Worm (Caenorhabditis elegans) whole organism, late embryonic: ENCODE measurements around the gene vti-1.
A peak's percentile ranks its signal among the peaks of the same experiment; 100 is the strongest.

Source experiments
- F13H6.1 ChIP-seq: sonication (generic microtip); optimal IDR thresholded peaks from 2 replicates; lab custom pipeline; 2016; ENCODE audit warnings: missing genetic modification characterization, missing compliant biosample characterization
- K09A11.1 ChIP-seq: sonication (generic microtip); optimal IDR thresholded peaks from 2 replicates; lab custom pipeline; 2017; ENCODE audit warnings: antibody characterized with exemption, mild to moderate bottlenecking, missing genetic modification characterization, missing compliant biosample characterization; ENCODE audit not compliant: insufficient read depth
- Y22D7AL.16 ChIP-seq: sonication (generic microtip); optimal IDR thresholded peaks from 2 replicates; lab custom pipeline; 2016; ENCODE audit warnings: missing genetic modification characterization, missing compliant biosample characterization
- ceh-18 ChIP-seq: sonication (generic microtip); optimal IDR thresholded peaks from 2 replicates; lab custom pipeline; 2016; ENCODE audit warnings: missing genetic modification characterization, missing compliant biosample characterization
- ceh-30 ChIP-seq: fragments of 150-350 bp; optimal IDR thresholded peaks from 2 replicates; lab custom pipeline; 2014; ENCODE audit warnings: missing biosample characterization, missing genetic modification characterization
- ceh-31 ChIP-seq: sonication (generic microtip); optimal IDR thresholded peaks from 2 replicates; lab custom pipeline; 2016; ENCODE audit warnings: missing genetic modification characterization, missing compliant biosample characterization
- ceh-34 ChIP-seq: sonication (generic microtip); optimal IDR thresholded peaks from 2 replicates; lab custom pipeline; 2016; ENCODE audit warnings: mild to moderate bottlenecking, missing genetic modification characterization, missing compliant biosample characterization
- ceh-45 ChIP-seq: fragments of 200-800 bp; sonication (Bioruptor generic); IDR thresholded peaks from 2 replicates; pipeline ENCODE4 v1.3.6; 2022; ENCODE audit warnings: missing genetic modification reagents, missing genetic modification characterization, missing compliant biosample characterization
- ceh-6 ChIP-seq: fragments of 200-800 bp; sonication (Bioruptor generic); optimal IDR thresholded peaks from 2 replicates; lab custom pipeline; 2018; ENCODE audit warnings: mild to moderate bottlenecking, missing genetic modification characterization, missing compliant biosample characterization
- che-1 ChIP-seq: sonication (generic microtip); optimal IDR thresholded peaks from 2 replicates; lab custom pipeline; 2016; ENCODE audit warnings: mild to moderate bottlenecking, missing genetic modification characterization, missing compliant biosample characterization
- dve-1 ChIP-seq: sonication (generic microtip); optimal IDR thresholded peaks from 2 replicates; lab custom pipeline; 2017; ENCODE audit warnings: antibody characterized with exemption, mild to moderate bottlenecking, missing genetic modification characterization, missing compliant biosample characterization
- elt-2 ChIP-seq: sonication (generic microtip); optimal IDR thresholded peaks from 2 replicates; lab custom pipeline; 2016; ENCODE audit warnings: missing genetic modification reagents, missing genetic modification characterization, missing compliant biosample characterization
- elt-4 ChIP-seq: sonication (generic microtip); optimal IDR thresholded peaks from 2 replicates; lab custom pipeline; 2016; ENCODE audit warnings: missing genetic modification characterization, missing compliant biosample characterization
- fkh-10 ChIP-seq: fragments of 150-350 bp; optimal IDR thresholded peaks from 2 replicates; lab custom pipeline; 2014; ENCODE audit warnings: missing biosample characterization, missing genetic modification reagents, missing genetic modification characterization
- fkh-6 ChIP-seq: sonication (generic microtip); optimal IDR thresholded peaks from 2 replicates; lab custom pipeline; 2016; ENCODE audit warnings: missing genetic modification characterization, missing compliant biosample characterization
- gmeb-2 ChIP-seq: sonication (generic microtip); optimal IDR thresholded peaks from 2 replicates; lab custom pipeline; 2016; ENCODE audit warnings: missing genetic modification characterization, inconsistent platforms, missing compliant biosample characterization
- hlh-30 ChIP-seq: sonication (generic microtip); optimal IDR thresholded peaks from 2 replicates; lab custom pipeline; 2017; ENCODE audit warnings: antibody characterized with exemption, missing genetic modification characterization, missing compliant biosample characterization; ENCODE audit not compliant: insufficient read depth
- hlh-6 ChIP-seq: sonication (generic microtip); optimal IDR thresholded peaks from 2 replicates; lab custom pipeline; 2016; ENCODE audit warnings: missing genotype, missing genetic modification characterization, missing compliant biosample characterization
- lim-6 ChIP-seq: sonication (generic microtip); optimal IDR thresholded peaks from 2 replicates; lab custom pipeline; 2016; ENCODE audit warnings: missing genetic modification characterization, missing compliant biosample characterization
- lin-11 ChIP-seq: fragments of 200-800 bp; sonication (Bioruptor generic); optimal IDR thresholded peaks from 2 replicates; lab custom pipeline; 2018; ENCODE audit warnings: mild to moderate bottlenecking, missing genetic modification characterization, missing compliant biosample characterization
- mec-3 ChIP-seq: sonication (generic microtip); optimal IDR thresholded peaks from 2 replicates; lab custom pipeline; 2016; ENCODE audit warnings: borderline replicate concordance, missing genetic modification characterization, missing compliant biosample characterization
- nfya-1 ChIP-seq: sonication (generic microtip); optimal IDR thresholded peaks from 2 replicates; lab custom pipeline; 2017; ENCODE audit warnings: missing genetic modification characterization, mild to moderate bottlenecking, missing compliant biosample characterization, antibody characterized with exemption, moderate library complexity
- nhr-11 ChIP-seq: fragments of 150-350 bp; optimal IDR thresholded peaks from 2 replicates; lab custom pipeline; 2014; ENCODE audit warnings: missing biosample characterization, missing genetic modification characterization
- npax-4 ChIP-seq: sonication (generic microtip); optimal IDR thresholded peaks from 2 replicates; lab custom pipeline; 2016; ENCODE audit warnings: missing genetic modification characterization, missing compliant biosample characterization
- pag-3 ChIP-seq: sonication (generic microtip); optimal IDR thresholded peaks from 2 replicates; lab custom pipeline; 2016; ENCODE audit warnings: missing compliant biosample characterization, missing genetic modification characterization, borderline replicate concordance
- pax-1 ChIP-seq: fragments of 150-350 bp; optimal IDR thresholded peaks from 2 replicates; lab custom pipeline; 2014; ENCODE audit warnings: missing biosample characterization, missing genetic modification characterization
- pha-4 ChIP-seq: fragments of 150-350 bp; optimal IDR thresholded peaks from 2 replicates; lab custom pipeline; 2018; ENCODE audit warnings: missing biosample characterization, missing genetic modification reagents, missing genetic modification characterization
- pros-1 ChIP-seq: fragments of 150-350 bp; optimal IDR thresholded peaks from 2 replicates; lab custom pipeline; 2014; ENCODE audit warnings: missing biosample characterization, missing genetic modification reagents, missing genetic modification characterization
- ref-2 ChIP-seq: sonication (generic microtip); optimal IDR thresholded peaks from 2 replicates; lab custom pipeline; 2016; ENCODE audit warnings: missing genetic modification characterization, missing compliant biosample characterization
- sox-2 ChIP-seq: fragments of 200-800 bp; sonication (Bioruptor generic); IDR thresholded peaks from 2 replicates; pipeline ENCODE4 v1.3.6; 2022; ENCODE audit warnings: missing genetic modification reagents, missing genetic modification characterization, missing compliant biosample characterization
- tbx-2 ChIP-seq: sonication (generic microtip); optimal IDR thresholded peaks from 2 replicates; lab custom pipeline; 2016; ENCODE audit warnings: missing genetic modification characterization, missing compliant biosample characterization
- tbx-7 ChIP-seq: sonication (generic microtip); optimal IDR thresholded peaks from 2 replicates; lab custom pipeline; 2016; ENCODE audit warnings: missing genotype, missing genetic modification characterization, missing compliant biosample characterization
- ttx-3 ChIP-seq: sonication (generic microtip); optimal IDR thresholded peaks from 2 replicates; lab custom pipeline; 2016; ENCODE audit warnings: missing genetic modification reagents, missing genetic modification characterization, missing compliant biosample characterization
- unc-42 ChIP-seq: sonication (generic microtip); optimal IDR thresholded peaks from 2 replicates; lab custom pipeline; 2016; ENCODE audit warnings: missing genotype, missing genetic modification characterization, missing compliant biosample characterization
- zip-5 ChIP-seq: sonication (generic microtip); optimal IDR thresholded peaks from 2 replicates; lab custom pipeline; 2016; ENCODE audit warnings: missing genetic modification characterization, missing compliant biosample characterization
- ztf-16 ChIP-seq: sonication (generic microtip); optimal IDR thresholded peaks from 2 replicates; lab custom pipeline; 2017; ENCODE audit warnings: missing genetic modification characterization, missing compliant biosample characterization

vti-1 gene

DNA sequence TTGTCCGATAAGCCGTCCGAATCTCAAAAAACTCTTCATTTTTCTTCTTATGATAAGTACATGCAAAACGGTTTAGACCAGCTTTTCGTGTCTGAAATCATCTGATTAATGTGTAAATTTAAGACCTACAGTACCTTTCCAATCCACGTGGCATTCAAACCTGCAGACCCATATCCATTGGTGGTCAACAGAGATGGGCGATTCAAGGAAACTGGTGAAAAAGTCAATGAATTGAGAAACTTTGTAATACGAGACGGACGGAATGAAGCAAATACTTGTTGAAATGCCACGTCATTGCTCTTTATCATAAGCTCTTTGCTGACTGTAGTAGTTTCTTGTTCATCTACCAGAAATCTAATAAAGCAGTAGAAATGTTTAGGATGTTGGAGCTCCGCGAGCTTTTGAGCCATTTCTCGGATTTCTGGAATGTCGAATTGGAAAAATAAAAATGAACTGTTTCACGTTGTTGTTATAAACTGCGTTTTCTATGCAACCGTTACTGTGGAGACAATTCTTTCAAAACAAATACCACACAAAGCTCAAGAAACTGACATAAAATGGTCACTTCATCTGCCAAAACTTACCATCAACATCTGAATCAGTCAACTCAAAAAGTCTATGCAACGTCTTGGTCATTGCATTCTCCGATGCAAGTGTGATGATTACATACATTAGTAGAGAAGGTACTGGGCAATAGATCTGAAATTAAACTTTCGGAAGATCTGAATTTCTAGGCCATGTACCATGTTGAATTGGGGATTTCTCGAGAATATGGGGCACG, 2.3 kb downstream of the vti-1 start:
- TF ChIP-seq gmeb-2 (tag; lab: Kevin White, UChicago), result no peak
- TF ChIP-seq ref-2 (tag; lab: Kevin White, UChicago), result no peak
- TF ChIP-seq ceh-34 (tag; lab: Kevin White, UChicago), result no peak
- TF ChIP-seq dve-1 (tag; lab: Kevin White, UChicago), result no peak
- TF ChIP-seq ztf-16 (tag; lab: Kevin White, UChicago), result no peak
- TF ChIP-seq ttx-3 (tag; lab: Kevin White, UChicago), result no peak
- TF ChIP-seq pax-1, result no peak
- no peak for TF ChIP-seq ceh-45 (GFP tag; lab: Robert Waterston, UW)
- TF ChIP-seq ceh-18 (tag; lab: Kevin White, UChicago), result no peak
- no peak for TF ChIP-seq ceh-30 (tag; lab: Kevin White, UChicago)
- TF ChIP-seq mec-3 (tag; lab: Kevin White, UChicago), result no peak
- no peak for TF ChIP-seq zip-5 (tag; lab: Kevin White, UChicago)

DNA sequence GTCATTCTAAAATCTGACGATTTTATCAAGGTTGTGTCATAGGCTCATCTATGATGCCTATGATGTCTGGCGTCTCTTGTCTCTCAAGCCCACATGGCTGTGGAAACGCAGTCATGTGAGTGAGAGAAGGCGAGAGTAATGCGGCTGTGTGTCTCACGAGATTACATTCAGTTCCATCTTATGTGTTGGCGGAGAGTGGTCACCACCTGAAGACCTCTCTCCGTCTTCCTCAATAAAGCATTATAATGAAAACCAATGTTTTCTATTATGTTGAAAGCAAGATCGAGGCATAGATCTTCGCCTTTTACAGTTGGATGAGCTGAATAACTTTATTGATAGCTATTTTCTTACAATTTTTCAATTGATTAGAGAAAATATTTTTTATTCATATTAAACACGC, 3.1 kb downstream of the vti-1 start:
- TF ChIP-seq unc-42 (tag; lab: Kevin White, UChicago) (peak; percentile 16), sox-2 (0 out of 2 replicates have a peak, but pooled peaks have one; percentile 43), ceh-18 (tag; lab: Kevin White, UChicago) (peak; percentile 40), hlh-30 (tag; lab: Kevin White, UChicago) (peak; percentile 93), nfya-1 (tag; lab: Kevin White, UChicago) (peak; percentile 27), elt-2 (tag; lab: Kevin White, UChicago) (peak; percentile 4), tbx-2 (tag; lab: Kevin White, UChicago) (peak; percentile 24), ceh-31 (tag; lab: Kevin White, UChicago) (peak; percentile 44)

DNA sequence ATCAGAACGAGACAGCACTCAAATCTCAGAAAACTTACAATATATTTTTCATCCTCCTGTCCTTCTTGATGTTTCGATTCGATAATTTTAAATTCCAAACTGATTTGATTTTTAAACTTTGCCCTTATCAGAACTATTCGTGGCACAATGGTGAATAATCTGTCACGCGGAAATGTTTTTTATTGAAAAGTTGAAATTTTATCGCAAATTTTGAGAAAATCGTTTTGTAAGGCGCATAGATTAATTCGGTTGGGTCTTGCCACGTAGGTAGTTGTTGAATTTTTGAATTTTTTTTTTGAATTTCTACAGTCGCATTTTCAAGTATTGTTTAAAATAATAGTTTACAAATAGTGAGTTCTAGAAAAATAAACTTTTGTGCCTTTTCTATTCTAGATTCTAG, 5.6 kb downstream of the vti-1 start, which contains the start of gene ptp-5.2:
TSS of gene ptp-5.2 (minus strand) at position 101 of the 400 bp plus-strand sequence.
- TF ChIP-seq tbx-7 (tag; lab: Kevin White, UChicago) (no peak), hlh-30 (tag; lab: Kevin White, UChicago) (no peak), F13H6.1 (tag; lab: Kevin White, UChicago) (no peak), lim-6 (tag; lab: Kevin White, UChicago) (no peak), npax-4 (tag; lab: Kevin White, UChicago) (no peak), mec-3 (tag; lab: Kevin White, UChicago) (no peak)

DNA sequence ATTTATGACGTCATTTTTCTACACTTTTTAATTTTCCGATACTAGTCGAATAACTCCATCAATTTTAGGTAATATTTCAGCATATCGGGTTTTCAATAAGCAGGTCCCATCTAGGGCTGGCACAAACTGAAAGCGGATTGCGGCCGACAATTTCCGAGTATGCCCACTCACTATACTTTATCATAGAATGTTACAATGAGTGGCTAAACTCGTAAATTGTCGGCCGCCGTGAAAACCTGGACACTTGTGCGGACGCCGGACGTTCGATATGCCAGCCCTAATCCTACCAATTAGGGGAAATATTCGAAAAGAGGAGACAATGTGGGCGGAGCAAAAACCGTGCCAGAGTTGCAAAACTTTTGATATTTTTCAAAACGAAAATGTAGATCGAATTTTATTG, 6.8 kb downstream of the vti-1 start:
- TF ChIP-seq dve-1 (tag; lab: Kevin White, UChicago), result no peak
- TF ChIP-seq ceh-45 (GFP tag; lab: Robert Waterston, UW), result no peak
- no peak for TF ChIP-seq ceh-31 (tag; lab: Kevin White, UChicago)
- TF ChIP-seq ztf-16 (tag; lab: Kevin White, UChicago), result no peak
- no peak for TF ChIP-seq elt-4 (tag; lab: Kevin White, UChicago)
- no peak for TF ChIP-seq che-1

DNA sequence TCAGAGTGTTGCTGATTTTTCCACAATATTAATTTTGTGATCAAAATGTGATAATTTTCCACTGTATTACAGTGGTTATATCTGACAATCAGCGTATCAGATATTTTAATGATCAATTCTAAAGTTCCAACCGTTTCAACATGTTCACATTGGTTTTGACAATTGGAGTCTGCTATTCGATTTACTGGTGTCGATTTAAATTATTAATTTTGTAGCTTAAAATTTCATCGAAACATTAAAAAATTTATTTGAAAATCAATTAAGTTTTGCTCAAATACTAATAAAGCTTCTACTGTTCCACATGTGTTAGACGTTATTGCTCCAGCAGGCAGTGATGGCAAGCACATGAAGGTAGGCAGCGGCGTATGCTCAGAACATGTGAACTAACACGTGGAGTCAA, 8.7 kb downstream of the vti-1 start:
- TF ChIP-seq fkh-10 (GFP tag; lab: Kevin White, UChicago), result no peak

DNA sequence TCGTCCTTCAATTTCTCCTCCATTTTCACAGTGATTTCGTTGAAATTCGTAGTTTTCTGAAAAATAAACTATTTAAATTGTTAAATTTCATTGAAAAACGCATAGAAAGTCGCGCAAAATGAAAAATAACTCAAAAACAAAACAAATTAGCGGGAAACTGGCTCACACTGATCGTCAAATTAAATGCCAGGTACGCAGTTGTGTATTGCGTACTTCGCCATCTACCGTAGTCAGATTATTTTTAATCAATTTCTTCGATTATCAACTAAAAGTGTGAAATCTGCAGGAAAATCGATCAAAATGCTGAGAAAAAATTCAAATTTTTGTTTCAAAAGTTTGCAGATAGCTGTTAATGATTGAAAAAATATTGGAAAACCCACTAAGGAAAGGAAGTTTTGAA, 11.6 kb downstream of the vti-1 start, which contains the start of gene Y57G11C.499:
TSS of gene Y57G11C.499 (minus strand) at position 23 of the 400 bp plus-strand sequence.
- no peak for TF ChIP-seq nhr-11
- TF ChIP-seq lim-6 (tag; lab: Kevin White, UChicago), result no peak
- TF ChIP-seq pros-1 (tag; lab: Kevin White, UChicago), result no peak
- TF ChIP-seq lin-11 (tag; lab: Kevin White, UChicago), result no peak
- TF ChIP-seq K09A11.1 (tag; lab: Kevin White, UChicago), result no peak
- TF ChIP-seq che-1, result no peak
- no peak for TF ChIP-seq ceh-6 (GFP tag; lab: Kevin White, UChicago)
- TF ChIP-seq Y22D7AL.16, result no peak
- no peak for TF ChIP-seq mec-3 (tag; lab: Kevin White, UChicago)
- no peak for TF ChIP-seq pag-3 (tag; lab: Kevin White, UChicago)
- no peak for TF ChIP-seq hlh-6 (tag; lab: Kevin White, UChicago)
- no peak for TF ChIP-seq pha-4 (tag; lab: Kevin White, UChicago)
- no peak for TF ChIP-seq fkh-6 (tag; lab: Kevin White, UChicago)
- TF ChIP-seq hlh-30 (tag; lab: Kevin White, UChicago), result no peak
- no peak for TF ChIP-seq ref-2 (tag; lab: Kevin White, UChicago)
